Fruit fly (Drosophila melanogaster) whole organism, embryonic: Measurements from ENCODE around the gene CG9426.
"Not testable (repeated sequence)": the region's sequence is repeated elsewhere in the genome, so short reads cannot be mapped to it uniquely, and the experiment has no call there.

Experiments
- Antp ChIP-seq: fragments of 200-800 bp; sonication (Bioruptor generic); optimal IDR thresholded peaks from 3 replicates; lab custom pipeline; 2016; ENCODE audit warnings: missing biosample characterization, missing genetic modification characterization
- Atf6 ChIP-seq: fragments of 200-800 bp; sonication (Bioruptor generic); IDR thresholded peaks from 2 replicates; pipeline ENCODE4 v1.3.6; 2022; ENCODE audit warnings: missing biosample characterization, missing genetic modification characterization
- CG10366 ChIP-seq: fragments of 200-800 bp; sonication (Bioruptor generic); IDR thresholded peaks from 2 replicates; pipeline ENCODE4 v1.3.6; 2022; ENCODE audit warnings: missing biosample characterization, missing genetic modification characterization
- CG10959 ChIP-seq: fragments of 200-800 bp; sonication (Bioruptor generic); IDR thresholded peaks from 2 replicates; pipeline ENCODE4 v1.3.6; 2022; ENCODE audit warnings: missing biosample characterization, missing genetic modification characterization
- CG10979 ChIP-seq: fragments of 200-800 bp; sonication (Bioruptor generic); optimal IDR thresholded peaks from 2 replicates; lab custom pipeline; 2018; ENCODE audit warnings: missing biosample characterization, mild to moderate bottlenecking, missing genetic modification characterization, moderate library complexity
- CG11695 ChIP-seq: fragments of 200-800 bp; sonication (Bioruptor generic); IDR thresholded peaks from 3 replicates; pipeline ENCODE4 v1.3.6; 2022; ENCODE audit warnings: missing biosample characterization, missing genetic modification characterization
- CG1233 ChIP-seq: fragments of 200-800 bp; sonication (Bioruptor generic); optimal IDR thresholded peaks from 4 replicates; lab custom pipeline; 2018; ENCODE audit warnings: missing biosample characterization, mild to moderate bottlenecking, missing genetic modification characterization
- CG13894 ChIP-seq: fragments of 200-800 bp; sonication (Bioruptor generic); optimal IDR thresholded peaks from 3 replicates; lab custom pipeline; 2018; ENCODE audit warnings: missing biosample characterization, mild to moderate bottlenecking, missing genetic modification characterization, moderate library complexity
- CG14860 ChIP-seq: fragments of 200-800 bp; sonication (Bioruptor generic); IDR thresholded peaks from 3 replicates; pipeline ENCODE4 v1.3.6; 2022; ENCODE audit warnings: missing biosample characterization, missing genetic modification characterization; ENCODE audit not compliant: partially characterized antibody
- CG15601 ChIP-seq: fragments of 200-800 bp; sonication (Bioruptor generic); optimal IDR thresholded peaks from 3 replicates; lab custom pipeline; 2019; ENCODE audit warnings: missing biosample characterization, mild to moderate bottlenecking, missing genetic modification characterization, moderate library complexity
- CG1602 ChIP-seq: fragments of 200-800 bp; sonication (Bioruptor generic); optimal IDR thresholded peaks from 3 replicates; lab custom pipeline; 2016; ENCODE audit warnings: missing biosample characterization, missing genetic modification characterization
- CG1603 ChIP-seq: fragments of 200-800 bp; sonication (Bioruptor generic); optimal IDR thresholded peaks from 2 replicates; lab custom pipeline; 2019; ENCODE audit warnings: missing biosample characterization, mild to moderate bottlenecking, missing genetic modification characterization, moderate library complexity
- CG16779 ChIP-seq: fragments of 200-800 bp; sonication (Bioruptor generic); IDR thresholded peaks from 2 replicates; pipeline ENCODE4 v1.3.6; 2022; ENCODE audit warnings: missing biosample characterization, missing genetic modification characterization
- CG17829 ChIP-seq: fragments of 200-800 bp; optimal IDR thresholded peaks from 2 replicates; lab custom pipeline; 2019; ENCODE audit warnings: missing biosample characterization, mild to moderate bottlenecking, missing genetic modification characterization, moderate library complexity
- CG2875 ChIP-seq: fragments of 200-800 bp; sonication (Bioruptor generic); optimal IDR thresholded peaks from 2 replicates; lab custom pipeline; 2017; ENCODE audit warnings: missing biosample characterization, mild to moderate bottlenecking, missing genetic modification characterization, missing genetic modification reagents
- CG31441 ChIP-seq: fragments of 200-800 bp; sonication (Bioruptor generic); IDR thresholded peaks from 2 replicates; pipeline ENCODE4 v1.3.6; 2022; ENCODE audit warnings: missing biosample characterization, missing genetic modification characterization
- CG32532 ChIP-seq: fragments of 200-800 bp; sonication (Bioruptor generic); IDR thresholded peaks from 2 replicates; pipeline ENCODE4 v1.3.6; 2022; ENCODE audit warnings: missing biosample characterization, missing genetic modification characterization
- CG3726 ChIP-seq: fragments of 200-800 bp; sonication (Bioruptor generic); IDR thresholded peaks from 3 replicates; pipeline ENCODE4, ENCODE4 v1.3.6; 2022; ENCODE audit warnings: missing biosample characterization, missing genetic modification characterization
- CG6689 ChIP-seq: fragments of 200-800 bp; sonication (Bioruptor generic); IDR thresholded peaks from 2 replicates; pipeline ENCODE4 v1.3.6; 2022; ENCODE audit warnings: missing biosample characterization, missing genetic modification characterization
- CG9817 ChIP-seq: fragments of 200-800 bp; sonication (Bioruptor generic); optimal IDR thresholded peaks from 2 replicates; lab custom pipeline; 2018; ENCODE audit warnings: missing biosample characterization, mild to moderate bottlenecking, missing genetic modification characterization, moderate library complexity
- Dad ChIP-seq: fragments of 200-800 bp; sonication (Bioruptor generic); optimal IDR thresholded peaks from 3 replicates; lab custom pipeline; 2016; ENCODE audit warnings: missing biosample characterization, missing genetic modification characterization
- Dip3 ChIP-seq: fragments of 200-800 bp; sonication (Bioruptor generic); optimal IDR thresholded peaks from 3 replicates; lab custom pipeline; 2016; ENCODE audit warnings: missing biosample characterization, missing genetic modification characterization
- E2f1 ChIP-seq: fragments of 200-800 bp; sonication (Bioruptor generic); IDR thresholded peaks from 2 replicates; pipeline ENCODE4 v1.3.6; 2022; ENCODE audit warnings: missing biosample characterization, missing genetic modification characterization
- E2f2 ChIP-seq: fragments of 200-800 bp; sonication (Bioruptor generic); IDR thresholded peaks from 2 replicates; pipeline ENCODE4 v1.3.6; 2022; ENCODE audit warnings: missing biosample characterization, missing genetic modification characterization
- Gug ChIP-seq: fragments of 200-800 bp; sonication (Bioruptor generic); IDR thresholded peaks from 4 replicates; pipeline ENCODE4 v1.3.6; 2022; ENCODE audit warnings: missing biosample characterization, missing genetic modification characterization
- H15 ChIP-seq: fragments of 200-800 bp; sonication (Bioruptor generic); IDR thresholded peaks from 3 replicates; pipeline ENCODE4 v1.3.6; 2022; ENCODE audit warnings: missing biosample characterization, missing genetic modification characterization
- Mad ChIP-seq: fragments of 200-800 bp; sonication (Bioruptor generic); optimal IDR thresholded peaks from 2 replicates; lab custom pipeline; 2016; ENCODE audit warnings: missing biosample characterization, missing genetic modification characterization
- NC2β ChIP-seq: fragments of 200-800 bp; sonication (Bioruptor generic); optimal IDR thresholded peaks from 2 replicates; lab custom pipeline; 2016; ENCODE audit warnings: missing biosample characterization, missing genetic modification characterization
- Sox102F ChIP-seq: fragments of 200-800 bp; sonication (Bioruptor generic); optimal IDR thresholded peaks from 2 replicates; lab custom pipeline; 2018; ENCODE audit warnings: missing biosample characterization, mild to moderate bottlenecking, missing genetic modification characterization, moderate library complexity
- Stat92E ChIP-seq, 3 experiments: fragments of >200 bp in 2 of 3; fragments of 200-800 bp in 1 of 3; sonication (Bioruptor generic) in 1 of 3; optimal IDR thresholded peaks; 2 replicates each; lab custom pipeline; 2017 to 2019; ENCODE audit warnings: missing biosample characterization in 3 of 3, missing genetic modification characterization in 3 of 3, mild to moderate bottlenecking in 1 of 3, moderate library complexity in 1 of 3
- Taf1 ChIP-seq: fragments of 200-800 bp; sonication (Bioruptor generic); IDR thresholded peaks from 2 replicates; pipeline ENCODE4 v1.3.6; 2022; ENCODE audit warnings: missing biosample characterization, missing genetic modification characterization
- Trl ChIP-seq, 3 experiments: fragments of >200 bp in 2 of 3; fragments of 200-800 bp in 1 of 3; sonication (Bioruptor generic) in 1 of 3; optimal IDR thresholded peaks; 2 replicates in 1 of 3; 3 replicates in 2 of 3; lab custom pipeline; 2016 to 2017; ENCODE audit warnings: missing biosample characterization in 1 of 3, missing genetic modification characterization in 1 of 3
- Xrp1 ChIP-seq: fragments of 200-800 bp; sonication (Bioruptor generic); IDR thresholded peaks from 2 replicates; pipeline ENCODE4 v1.3.6; 2022; ENCODE audit warnings: missing biosample characterization, missing genetic modification characterization
- amos ChIP-seq: fragments of 200-800 bp; sonication (Bioruptor generic); IDR thresholded peaks from 2 replicates; pipeline ENCODE4 v1.3.6; 2022; ENCODE audit warnings: missing biosample characterization, missing genetic modification characterization; ENCODE audit not compliant: partially characterized antibody
- ato ChIP-seq: fragments of 200-800 bp; sonication (Bioruptor generic); IDR thresholded peaks from 2 replicates; pipeline ENCODE4 v1.3.6; 2022; ENCODE audit warnings: missing biosample characterization, missing genetic modification characterization; ENCODE audit not compliant: partially characterized antibody
- bcd ChIP-seq: fragments of 200-800 bp; sonication (Bioruptor generic); optimal IDR thresholded peaks from 2 replicates; lab custom pipeline; 2017; ENCODE audit warnings: missing biosample characterization, mild to moderate bottlenecking, missing genetic modification characterization
- caup ChIP-seq: fragments of 200-800 bp; sonication (Bioruptor generic); optimal IDR thresholded peaks from 3 replicates; lab custom pipeline; 2017; ENCODE audit warnings: missing biosample characterization, mild to moderate bottlenecking, missing genetic modification characterization, moderate library complexity; ENCODE audit not compliant: severe bottlenecking
- dati ChIP-seq: fragments of 200-800 bp; sonication (Bioruptor generic); IDR thresholded peaks from 2 replicates; pipeline ENCODE4 v1.3.6; 2022; ENCODE audit warnings: missing biosample characterization, missing genetic modification characterization
- ems ChIP-seq: fragments of 200-800 bp; sonication (Bioruptor generic); optimal IDR thresholded peaks from 3 replicates; lab custom pipeline; 2016; ENCODE audit warnings: missing biosample characterization, missing genetic modification characterization
- ftz-f1 ChIP-seq: fragments of 200-800 bp; sonication (Bioruptor generic); optimal IDR thresholded peaks from 2 replicates; lab custom pipeline; 2016; ENCODE audit warnings: missing biosample characterization, missing genetic modification characterization
- mam ChIP-seq: fragments of 200-800 bp; sonication (Bioruptor generic); optimal IDR thresholded peaks from 3 replicates; lab custom pipeline; 2016; ENCODE audit warnings: missing biosample characterization, missing genetic modification characterization
- pan ChIP-seq, 4 experiments: fragments of >200 bp in 3 of 4; fragments of 200-800 bp in 1 of 4; sonication (Bioruptor generic) in 1 of 4; optimal IDR thresholded peaks in 3 of 4; IDR thresholded peaks in 1 of 4; 2 replicates each; pipeline versions ENCODE4 v1.3.6 to Lab custom; 2017 to 2022; ENCODE audit warnings: missing biosample characterization in 2 of 4, missing genetic modification characterization in 2 of 4, mixed read lengths in 1 of 4
- pnt ChIP-seq: fragments of 200-800 bp; sonication (Bioruptor generic); optimal IDR thresholded peaks from 3 replicates; lab custom pipeline; 2016; ENCODE audit warnings: missing biosample characterization, missing genetic modification characterization
- pros ChIP-seq: fragments of 200-800 bp; sonication (Bioruptor generic); optimal IDR thresholded peaks from 3 replicates; lab custom pipeline; 2019; ENCODE audit warnings: missing biosample characterization, mild to moderate bottlenecking, missing genetic modification characterization, moderate library complexity
- sens-2 ChIP-seq: fragments of 200-800 bp; sonication (Bioruptor generic); IDR thresholded peaks from 2 replicates; pipeline ENCODE4 v1.3.6; 2022; ENCODE audit warnings: missing biosample characterization, missing genetic modification characterization
- sug ChIP-seq: fragments of 200-800 bp; optimal IDR thresholded peaks from 2 replicates; lab custom pipeline; 2019; ENCODE audit warnings: missing biosample characterization, mild to moderate bottlenecking, missing genetic modification characterization, moderate library complexity
- tx ChIP-seq: fragments of 200-800 bp; sonication (Bioruptor generic); optimal IDR thresholded peaks from 2 replicates; lab custom pipeline; 2016; ENCODE audit warnings: missing biosample characterization, missing genetic modification characterization
- wdn ChIP-seq: fragments of 200-800 bp; sonication (Bioruptor generic); IDR thresholded peaks from 2 replicates; pipeline ENCODE4 v1.3.6; 2022; ENCODE audit warnings: missing biosample characterization, missing genetic modification characterization

Gene CG9426

dm6 chr2L:13215640-13216129, 4.0 kb downstream of the CG9426 start (continued):
- not testable (repeated sequence) for TF ChIP-seq pan, Trl (optimal IDR thresholded peaks at IDR 0.05; lab: Kevin White, UChicago)
- TF ChIP-seq pan (GFP tag; optimal IDR thresholded peaks at IDR 0.05 in 1 of 2, IDR thresholded peaks at IDR 0.05 in 1 of 2) (peak in 1 of 2 experiments; percentile 73), Antp (peak; percentile 75), sug (tag; lab: Kevin White, UChicago) (peak; percentile 33), CG9817 (tag; lab: Kevin White, UChicago) (peak; percentile 26), pros (GFP tag; lab: Kevin White, UChicago) (peak; percentile 98), tx (GFP tag; lab: Kevin White, UChicago) (peak; percentile 51), CG17829 (peak; percentile 73), CG2875 (GFP tag; lab: Kevin White, UChicago) (peak; percentile 51), Xrp1 (GFP tag; lab: Robert Waterston, UW) (peak; percentile 72), ftz-f1 (GFP tag; lab: Kevin White, UChicago) (peak; percentile 13), Atf6 (GFP tag; lab: Robert Waterston, UW) (peak; percentile 49; the same call in 1 of the 2 replicates), Sox102F (peak; percentile 38), NC2β (GFP tag; lab: Kevin White, UChicago) (peak; percentile 69), pnt (GFP tag; lab: Kevin White, UChicago) (peak; percentile 2), sens-2 (GFP tag; lab: Robert Waterston, UW) (0 out of 2 replicates have a peak, but pooled peaks have one; percentile 41), amos (GFP tag; lab: Robert Waterston, UW) (peak; percentile 51; the same call in 1 of the 2 replicates), Gug (peak; percentile 49; the same call in 2 of the 4 replicates), CG10979 (tag; lab: Kevin White, UChicago) (peak; percentile 42), CG13894 (peak; percentile 90), caup (peak; percentile 80), CG10366 (peak; percentile 44; the same call in 1 of the 2 replicates), Stat92E (GFP tag; optimal IDR thresholded peaks at IDR 0.05; lab: Kevin White, UChicago) (peak in 1 of 3 experiments; percentile 87), bcd (GFP tag; lab: Kevin White, UChicago) (peak; percentile 54), CG32532 (peak; percentile 72), Taf1 (GFP tag; lab: Robert Waterston, UW) (peak; percentile 46; the same call in 1 of the 2 replicates), Dip3 (GFP tag; lab: Kevin White, UChicago) (peak; percentile 28), ato (peak; percentile 5; the same call in 1 of the 2 replicates), CG11695 (GFP tag; lab: Robert Waterston, UW) (peak; percentile 42; the same call in 1 of the 3 replicates), ems (peak; percentile 62), E2f1 (GFP tag; lab: Robert Waterston, UW) (peak; percentile 49; the same call in 1 of the 2 replicates), CG6689 (GFP tag; lab: Robert Waterston, UW) (peak; percentile 26; the same call in 1 of the 2 replicates), CG10959 (GFP tag; lab: Robert Waterston, UW) (peak; percentile 75), H15 (GFP tag; lab: Robert Waterston, UW) (peak; percentile 55; the same call in 1 of the 3 replicates), CG16779 (GFP tag; lab: Robert Waterston, UW) (peak; percentile 51; the same call in 1 of the 2 replicates), wdn (GFP tag; lab: Robert Waterston, UW) (0 out of 2 replicates have a peak, but pooled peaks have one; percentile 29), CG1603 (tag; lab: Kevin White, UChicago) (peak; percentile 46), Dad (GFP tag; lab: Kevin White, UChicago) (peak; percentile 68), CG15601 (tag; lab: Kevin White, UChicago) (peak; percentile 7), mam (GFP tag; lab: Kevin White, UChicago) (peak; percentile 36), CG3726 (GFP tag; lab: Robert Waterston, UW) (peak; percentile 46; the same call in 1 of the 3 replicates), Mad (GFP tag; lab: Kevin White, UChicago) (peak; percentile 70), Trl (GFP tag; optimal IDR thresholded peaks at IDR 0.05; lab: Kevin White, UChicago) (peak; percentile 75), CG1602 (GFP tag; lab: Kevin White, UChicago) (peak; percentile 6), CG14860 (GFP tag; lab: Robert Waterston, UW) (peak; percentile 48), CG31441 (GFP tag; lab: Robert Waterston, UW) (peak; percentile 53; the same call in 1 of the 2 replicates), E2f2 (GFP tag; lab: Robert Waterston, UW) (peak; percentile 40; the same call in 1 of the 2 replicates), CG1233 (GFP tag; lab: Kevin White, UChicago) (peak; percentile 67), dati (peak; percentile 31; the same call in 1 of the 2 replicates)
